Fruit fly (Drosophila melanogaster): Measurements from ENCODE around the gene by.

Gene by

DNA sequence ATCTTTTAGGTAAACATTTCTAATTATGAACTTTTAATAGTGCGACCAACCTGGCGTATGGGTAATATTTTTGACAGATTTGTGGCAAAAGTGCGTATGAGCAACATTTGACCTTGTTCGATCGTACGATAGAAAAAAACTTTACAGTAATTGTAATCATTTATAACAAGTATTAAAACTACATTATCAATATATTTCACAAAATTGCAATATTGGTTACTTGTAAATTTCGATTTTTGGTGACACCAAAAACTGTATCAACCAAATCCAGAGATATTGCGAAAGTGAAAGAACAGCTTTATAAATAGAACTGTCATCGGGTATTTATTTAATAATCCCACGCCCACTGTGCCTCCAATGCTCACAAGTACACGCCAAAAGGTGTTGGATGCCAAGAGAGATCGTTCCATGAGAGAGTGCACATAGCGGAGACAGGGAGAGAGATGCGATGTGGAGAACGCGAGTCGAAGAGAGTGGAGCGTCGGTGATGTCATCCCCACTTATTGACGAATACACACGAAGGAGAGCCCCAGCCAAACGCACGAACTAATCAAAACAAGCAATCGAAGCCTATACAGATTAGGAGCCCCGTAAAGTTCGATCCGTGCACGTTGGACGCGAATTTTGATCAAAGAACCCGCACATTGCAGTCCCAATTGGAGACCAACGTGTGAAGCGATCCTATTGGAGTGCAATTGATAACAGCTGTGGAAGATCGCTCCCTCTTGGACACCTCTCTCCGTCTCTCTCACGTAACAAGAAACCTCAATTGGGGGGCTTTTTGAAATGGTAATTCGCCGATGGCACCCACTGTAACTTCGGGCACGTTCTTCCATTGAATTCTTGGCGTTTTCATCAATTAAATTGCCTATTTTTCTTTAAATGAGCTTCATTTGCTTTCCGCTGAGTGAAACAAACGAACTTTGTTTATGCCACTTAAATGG is 642 bp upstream of the by start (continued):
- peak; percentile 78 for TF ChIP-seq CG4282 (GFP tag; optimal IDR thresholded peaks at IDR 0.05)
- peak; percentile 90 for TF ChIP-seq kah (GFP tag; optimal IDR thresholded peaks at IDR 0.05)
- TF ChIP-seq Dbx (GFP tag; IDR thresholded peaks at IDR 0.05): peak; percentile 82
- TF ChIP-seq CG14014 (GFP tag; IDR thresholded peaks at IDR 0.05): peak; percentile 89
- TF ChIP-seq crc (GFP tag; optimal IDR thresholded peaks at IDR 0.05): peak; percentile 86
- TF ChIP-seq bigmax (GFP tag; optimal IDR thresholded peaks at IDR 0.05): peak; percentile 2
- TF ChIP-seq CG18619 (GFP tag; optimal IDR thresholded peaks at IDR 0.05): peak; percentile 99
- peak; percentile 86 for TF ChIP-seq disco-r (GFP tag; optimal IDR thresholded peaks at IDR 0.05)
- TF ChIP-seq CG30431 (GFP tag; optimal IDR thresholded peaks at IDR 0.05): peak; percentile 89
- peak; percentile 86 for TF ChIP-seq CG4404 (GFP tag; IDR thresholded peaks at IDR 0.05)
- peak; percentile 93 for TF ChIP-seq CG12299 (tag; optimal IDR thresholded peaks at IDR 0.05)
- peak; percentile 90 for TF ChIP-seq CG6654 (GFP tag; optimal IDR thresholded peaks at IDR 0.05)
- peak; percentile 46; the same call in 2 of the 3 replicates for TF ChIP-seq CG14860 (GFP tag; IDR thresholded peaks at IDR 0.05; ENCODE audit: partially characterized antibody)
- peak; percentile 94 for TF ChIP-seq lmd (GFP tag; IDR thresholded peaks at IDR 0.05)
- peak; percentile 78 for TF ChIP-seq CG17328 (GFP tag; IDR thresholded peaks at IDR 0.05)
- peak; percentile 67 for TF ChIP-seq CG3065 (GFP tag; optimal IDR thresholded peaks at IDR 0.05)
- peak; percentile 72 for TF ChIP-seq Doc2 (GFP tag; IDR thresholded peaks at IDR 0.05)
- TF ChIP-seq sug (tag; optimal IDR thresholded peaks at IDR 0.05): peak; percentile 93
- TF ChIP-seq CG1529 (GFP tag; optimal IDR thresholded peaks at IDR 0.05): peak; percentile 96
- peak; percentile 44 for TF ChIP-seq luna (GFP tag; optimal IDR thresholded peaks at IDR 0.05)
- peak; percentile 97 for TF ChIP-seq bcd (GFP tag; optimal IDR thresholded peaks at IDR 0.05)
- peak; percentile 74 for TF ChIP-seq dm (GFP tag; optimal IDR thresholded peaks at IDR 0.05)
- TF ChIP-seq CG16813 (GFP tag; IDR thresholded peaks at IDR 0.05; ENCODE audit: partially characterized antibody): no peak
- peak; percentile 94 for TF ChIP-seq D19B (GFP tag; optimal IDR thresholded peaks at IDR 0.05)
- peak; percentile 94 for TF ChIP-seq CG4820 (GFP tag; optimal IDR thresholded peaks at IDR 0.05)
- no peak for TF ChIP-seq sna (GFP tag; IDR thresholded peaks at IDR 0.05; ENCODE audit: partially characterized antibody)
- TF ChIP-seq Ada2b (GFP tag; IDR thresholded peaks at IDR 0.05): peak; percentile 83
- TF ChIP-seq CG7963 (GFP tag; IDR thresholded peaks at IDR 0.05; ENCODE audit: partially characterized antibody): 0 out of 3 replicates have a peak, but pooled peaks have one; percentile 17
- peak; percentile 90 for TF ChIP-seq Atf-2 (GFP tag; optimal IDR thresholded peaks at IDR 0.05)
- peak; percentile 7 for TF ChIP-seq gfzf (GFP tag; optimal IDR thresholded peaks at IDR 0.05)
- TF ChIP-seq CG9797 (GFP tag; optimal IDR thresholded peaks at IDR 0.05): peak; percentile 52
- TF ChIP-seq run (tag; optimal IDR thresholded peaks at IDR 0.05): peak; percentile 93
- peak; percentile 94 for TF ChIP-seq B-H2 (GFP tag; optimal IDR thresholded peaks at IDR 0.05)
- 0 out of 2 replicates have a peak, but pooled peaks have one; percentile 22 for TF ChIP-seq Scr (GFP tag; IDR thresholded peaks at IDR 0.05; ENCODE audit: partially characterized antibody)
- TF ChIP-seq CG14441 (GFP tag; IDR thresholded peaks at IDR 0.05): peak; percentile 77; the same call in 1 of the 2 replicates
- TF ChIP-seq sens (GFP tag): peak; percentile 99
- peak; percentile 90 for TF ChIP-seq CG16863 (GFP tag; optimal IDR thresholded peaks at IDR 0.05)
- TF ChIP-seq CG11093 (GFP tag; IDR thresholded peaks at IDR 0.05): peak; percentile 87
- peak; percentile 93 for TF ChIP-seq slp2 (GFP tag; optimal IDR thresholded peaks at IDR 0.05)
- TF ChIP-seq fd64A (GFP tag; optimal IDR thresholded peaks at IDR 0.05): peak; percentile 80
- 0 out of 2 replicates have a peak, but pooled peaks have one; percentile 30 for TF ChIP-seq CkIIα-i1 (GFP tag; IDR thresholded peaks at IDR 0.05)
- TF ChIP-seq ato (GFP tag; IDR thresholded peaks at IDR 0.05; ENCODE audit: partially characterized antibody): no peak
- TF ChIP-seq Hr51 (GFP tag; optimal IDR thresholded peaks at IDR 0.05): peak; percentile 91 to 98
- TF ChIP-seq btn (GFP tag; optimal IDR thresholded peaks at IDR 0.05): peak; percentile 80
- peak; percentile 99 for TF ChIP-seq CG12659 (GFP tag; optimal IDR thresholded peaks at IDR 0.05)
- no peak for TF ChIP-seq fru (optimal IDR thresholded peaks at IDR 0.05)
- TF ChIP-seq ERR (GFP tag; optimal IDR thresholded peaks at IDR 0.05): peak; percentile 86
- TF ChIP-seq CG3281 (GFP tag; optimal IDR thresholded peaks at IDR 0.05): peak; percentile 98
